Worm (Caenorhabditis elegans): ENCODE data around the gene ZK1290.15.

- TF ChIP-seq jun-1 (tag; optimal IDR thresholded peaks at IDR 0.05) (no peak), nhr-237 (tag; optimal IDR thresholded peaks at IDR 0.05) (no peak), ama-1 (optimal IDR thresholded peaks at IDR 0.05) (no peak), aly-2 (tag; optimal IDR thresholded peaks at IDR 0.05) (no peak), fos-1 (tag; optimal IDR thresholded peaks at IDR 0.05) (no peak), ceh-82 (tag; optimal IDR thresholded peaks at IDR 0.05) (no peak), zag-1 (tag; optimal IDR thresholded peaks at IDR 0.05) (no peak), fkh-2 (tag; optimal IDR thresholded peaks at IDR 0.05) (no peak), snpc-4 (tag; optimal IDR thresholded peaks at IDR 0.05) (no peak), nhr-11 (tag; optimal IDR thresholded peaks at IDR 0.05) (no peak), skn-1 (tag; optimal IDR thresholded peaks at IDR 0.05) (no peak), elt-1 (tag; optimal IDR thresholded peaks at IDR 0.05) (no peak)
These were observed at the start of gene ZK1290.15 for ce11 chrII:7523281-7523680.

All from whole organism, L3 larva.